Fruit fly (Drosophila melanogaster) whole organism, embryonic: Measurements from ENCODE around the gene Hmbs.

Source experiments
- Antp ChIP-seq: fragments of 200-800 bp; sonication (Bioruptor generic); optimal IDR thresholded peaks from 3 replicates; lab custom pipeline; 2016; ENCODE audit warnings: missing biosample characterization, missing genetic modification characterization
- B-H1 ChIP-seq: fragments of 200-800 bp; sonication (Bioruptor generic); IDR thresholded peaks from 3 replicates; pipeline ENCODE4 v1.3.6; 2022; ENCODE audit warnings: missing biosample characterization, missing genetic modification characterization
- Bgb ChIP-seq: fragments of 200-800 bp; sonication (Bioruptor generic); IDR thresholded peaks from 2 replicates; pipeline ENCODE4 v1.3.6; 2022; ENCODE audit warnings: missing biosample characterization, missing genetic modification characterization; ENCODE audit not compliant: partially characterized antibody
- CG10462 ChIP-seq: fragments of 200-800 bp; sonication (Bioruptor generic); optimal IDR thresholded peaks from 2 replicates; lab custom pipeline; 2016; ENCODE audit warnings: missing biosample characterization, missing genetic modification characterization
- CG10979 ChIP-seq: fragments of 200-800 bp; sonication (Bioruptor generic); optimal IDR thresholded peaks from 2 replicates; lab custom pipeline; 2018; ENCODE audit warnings: missing biosample characterization, mild to moderate bottlenecking, missing genetic modification characterization, moderate library complexity
- CG11085 ChIP-seq: fragments of 200-800 bp; sonication (Bioruptor generic); IDR thresholded peaks from 2 replicates; pipeline ENCODE4 v1.3.6; 2022; ENCODE audit warnings: missing biosample characterization, missing genetic modification characterization
- CG11398 ChIP-seq: fragments of 200-800 bp; sonication (Bioruptor generic); optimal IDR thresholded peaks from 2 replicates; lab custom pipeline; 2016; ENCODE audit warnings: missing biosample characterization, missing genetic modification characterization
- CG12659 ChIP-seq: fragments of 200-800 bp; sonication (Bioruptor generic); optimal IDR thresholded peaks from 3 replicates; lab custom pipeline; 2017; ENCODE audit warnings: mild to moderate bottlenecking, missing biosample characterization, missing genetic modification reagents, missing genetic modification characterization
- CG12744 ChIP-seq: fragments of 200-800 bp; sonication (Bioruptor generic); optimal IDR thresholded peaks from 2 replicates; lab custom pipeline; 2016; ENCODE audit warnings: missing biosample characterization, missing genetic modification characterization
- CG13123 ChIP-seq: fragments of 200-800 bp; sonication (Bioruptor generic); optimal IDR thresholded peaks from 2 replicates; lab custom pipeline; 2016; ENCODE audit warnings: missing biosample characterization, missing genetic modification characterization
- CG14441 ChIP-seq: fragments of 200-800 bp; sonication (Bioruptor generic); IDR thresholded peaks from 2 replicates; pipeline ENCODE4 v1.3.6; 2022; ENCODE audit warnings: missing biosample characterization, missing genetic modification characterization
- CG1529 ChIP-seq: fragments of 200-800 bp; sonication (Bioruptor generic); optimal IDR thresholded peaks from 3 replicates; lab custom pipeline; 2018; ENCODE audit warnings: missing biosample characterization, missing genetic modification characterization
- CG16813 ChIP-seq: fragments of 200-800 bp; sonication (Bioruptor generic); IDR thresholded peaks from 3 replicates; pipeline ENCODE4 v1.3.6; 2022; ENCODE audit warnings: missing biosample characterization, missing genetic modification characterization; ENCODE audit not compliant: partially characterized antibody
- CG17568 ChIP-seq: fragments of 200-800 bp; sonication (Bioruptor generic); optimal IDR thresholded peaks from 2 replicates; lab custom pipeline; 2018; ENCODE audit warnings: missing biosample characterization, mild to moderate bottlenecking, missing genetic modification characterization, moderate library complexity
- CG2116 ChIP-seq: fragments of 200-800 bp; sonication (Bioruptor generic); optimal IDR thresholded peaks from 3 replicates; lab custom pipeline; 2018; ENCODE audit warnings: missing biosample characterization, mild to moderate bottlenecking, missing genetic modification characterization
- CG2889 ChIP-seq: fragments of 200-800 bp; sonication (Bioruptor generic); IDR thresholded peaks from 3 replicates; pipeline ENCODE4 v1.3.6; 2022; ENCODE audit warnings: missing biosample characterization, missing genetic modification characterization
- CG31224 ChIP-seq: fragments of 200-800 bp; sonication (Bioruptor generic); IDR thresholded peaks from 2 replicates; pipeline ENCODE4 v1.3.6; 2022; ENCODE audit warnings: missing biosample characterization, missing genetic modification characterization
- CG31365 ChIP-seq: fragments of 200-800 bp; sonication (Bioruptor generic); optimal IDR thresholded peaks from 2 replicates; lab custom pipeline; 2018; ENCODE audit warnings: missing biosample characterization, mild to moderate bottlenecking, missing genetic modification characterization
- CG4404 ChIP-seq: fragments of 200-800 bp; sonication (Bioruptor generic); IDR thresholded peaks from 2 replicates; pipeline ENCODE4 v1.3.6; 2022; ENCODE audit warnings: missing biosample characterization, missing genetic modification characterization
- CG4424 ChIP-seq: fragments of 200-800 bp; sonication (Bioruptor generic); optimal IDR thresholded peaks from 3 replicates; lab custom pipeline; 2016; ENCODE audit warnings: missing biosample characterization, missing genetic modification characterization
- CG4617 ChIP-seq: fragments of 200-800 bp; sonication (Bioruptor generic); optimal IDR thresholded peaks from 3 replicates; lab custom pipeline; 2016; ENCODE audit warnings: missing biosample characterization, missing genetic modification characterization, borderline replicate concordance
- CG8924 ChIP-seq: fragments of 200-800 bp; optimal IDR thresholded peaks from 3 replicates; lab custom pipeline; 2019; ENCODE audit warnings: missing biosample characterization, mild to moderate bottlenecking, missing genetic modification characterization, moderate library complexity
- Doc3 ChIP-seq: fragments of 200-800 bp; sonication (Bioruptor generic); IDR thresholded peaks from 3 replicates; pipeline ENCODE4 v1.3.6; 2022; ENCODE audit warnings: missing biosample characterization, missing genetic modification characterization; ENCODE audit not compliant: partially characterized antibody
- Fer1 ChIP-seq: fragments of 200-800 bp; sonication (Bioruptor generic); optimal IDR thresholded peaks from 2 replicates; lab custom pipeline; 2017; ENCODE audit warnings: missing biosample characterization, mild to moderate bottlenecking, missing genetic modification characterization
- HLH3B ChIP-seq: fragments of 200-800 bp; sonication (Bioruptor generic); IDR thresholded peaks from 2 replicates; pipeline ENCODE4 v1.3.6; 2022; ENCODE audit warnings: missing biosample characterization, missing genetic modification characterization
- HLHmδ ChIP-seq: fragments of 200-800 bp; sonication (Bioruptor generic); optimal IDR thresholded peaks from 2 replicates; lab custom pipeline; 2018; ENCODE audit warnings: missing biosample characterization, mild to moderate bottlenecking, missing genetic modification characterization, moderate library complexity
- Hmr ChIP-seq: fragments of 200-800 bp; sonication (Bioruptor generic); optimal IDR thresholded peaks from 3 replicates; lab custom pipeline; 2017; ENCODE audit warnings: mild to moderate bottlenecking, missing biosample characterization, missing genetic modification reagents, missing genetic modification characterization
- Hr51 ChIP-seq, 2 experiments: fragments of 200-800 bp; sonication (Bioruptor generic); optimal IDR thresholded peaks; 2 replicates in 1 of 2; 3 replicates in 1 of 2; lab custom pipeline; 2016 to 2018; ENCODE audit warnings: missing biosample characterization in 2 of 2, missing genetic modification characterization in 2 of 2, mild to moderate bottlenecking in 1 of 2, moderate library complexity in 1 of 2
- Kr ChIP-seq: fragments of 200-800 bp; sonication (Bioruptor generic); optimal IDR thresholded peaks from 2 replicates; lab custom pipeline; 2017; ENCODE audit warnings: missing biosample characterization, mild to moderate bottlenecking, missing genetic modification characterization
- NC2β ChIP-seq: fragments of 200-800 bp; sonication (Bioruptor generic); optimal IDR thresholded peaks from 2 replicates; lab custom pipeline; 2016; ENCODE audit warnings: missing biosample characterization, missing genetic modification characterization
- Nf-YC ChIP-seq: fragments of 200-800 bp; optimal IDR thresholded peaks from 3 replicates; lab custom pipeline; 2019; ENCODE audit warnings: missing biosample characterization, mild to moderate bottlenecking, missing genetic modification characterization, moderate library complexity
- Poxn ChIP-seq: fragments of 200-800 bp; sonication (Bioruptor generic); IDR thresholded peaks from 2 replicates; pipeline ENCODE4 v1.3.6; 2022; ENCODE audit warnings: missing biosample characterization, missing genetic modification characterization
- Xbp1 ChIP-seq: fragments of 200-800 bp; sonication (Bioruptor generic); optimal IDR thresholded peaks from 3 replicates; lab custom pipeline; 2016; ENCODE audit warnings: missing biosample characterization, mild to moderate bottlenecking, missing genetic modification characterization
- cad ChIP-seq: fragments of >200 bp; optimal IDR thresholded peaks from 2 replicates; lab custom pipeline; 2017; ENCODE audit warnings: missing biosample characterization, missing genetic modification characterization
- caup ChIP-seq: fragments of 200-800 bp; sonication (Bioruptor generic); optimal IDR thresholded peaks from 3 replicates; lab custom pipeline; 2017; ENCODE audit warnings: missing biosample characterization, mild to moderate bottlenecking, missing genetic modification characterization, moderate library complexity; ENCODE audit not compliant: severe bottlenecking
- ci ChIP-seq: fragments of 200-800 bp; sonication (Bioruptor generic); IDR thresholded peaks from 3 replicates; pipeline ENCODE4 v1.3.6; 2022; ENCODE audit warnings: missing biosample characterization, missing genetic modification characterization
- crol ChIP-seq: fragments of 200-800 bp; sonication (Bioruptor generic); IDR thresholded peaks from 2 replicates; pipeline ENCODE4 v1.3.6; 2022; ENCODE audit warnings: missing biosample characterization, missing genetic modification characterization
- dati ChIP-seq: fragments of 200-800 bp; sonication (Bioruptor generic); IDR thresholded peaks from 2 replicates; pipeline ENCODE4 v1.3.6; 2022; ENCODE audit warnings: missing biosample characterization, missing genetic modification characterization
- dimm ChIP-seq: fragments of 200-800 bp; sonication (Bioruptor generic); IDR thresholded peaks from 2 replicates; pipeline ENCODE4 v1.3.6; 2022; ENCODE audit warnings: missing biosample characterization, missing genetic modification characterization
- dmrt11E ChIP-seq: fragments of 200-800 bp; sonication (Bioruptor generic); optimal IDR thresholded peaks from 3 replicates; lab custom pipeline; 2018; ENCODE audit warnings: missing biosample characterization, mild to moderate bottlenecking, missing genetic modification characterization, moderate library complexity
- ftz-f1 ChIP-seq: fragments of 200-800 bp; sonication (Bioruptor generic); optimal IDR thresholded peaks from 2 replicates; lab custom pipeline; 2016; ENCODE audit warnings: missing biosample characterization, missing genetic modification characterization
- gcm ChIP-seq: fragments of 200-800 bp; sonication (Bioruptor generic); optimal IDR thresholded peaks from 2 replicates; lab custom pipeline; 2019; ENCODE audit warnings: missing biosample characterization, mild to moderate bottlenecking, missing genetic modification characterization, moderate library complexity
- grau ChIP-seq: fragments of 200-800 bp; optimal IDR thresholded peaks from 3 replicates; lab custom pipeline; 2019; ENCODE audit warnings: missing biosample characterization, mild to moderate bottlenecking, missing genetic modification characterization, moderate library complexity
- lola ChIP-seq, 3 experiments: fragments of >200 bp in 2 of 3; fragments of 200-800 bp in 1 of 3; sonication (Bioruptor generic) in 1 of 3; optimal IDR thresholded peaks; 2 replicates each; lab custom pipeline; 2017 to 2019; ENCODE audit warnings: missing biosample characterization in 3 of 3, missing genetic modification characterization in 3 of 3, mild to moderate bottlenecking in 1 of 3, moderate library complexity in 1 of 3
- oc ChIP-seq: fragments of 200-800 bp; sonication (Bioruptor generic); optimal IDR thresholded peaks from 2 replicates; lab custom pipeline; 2018; ENCODE audit warnings: missing biosample characterization, mild to moderate bottlenecking, missing genetic modification characterization, moderate library complexity
- onecut ChIP-seq: fragments of 200-800 bp; sonication (Bioruptor generic); IDR thresholded peaks from 2 replicates; pipeline ENCODE4 v1.3.6; 2022; ENCODE audit warnings: missing biosample characterization, missing genetic modification characterization
- sisA ChIP-seq: fragments of 200-800 bp; sonication (Bioruptor generic); IDR thresholded peaks from 2 replicates; pipeline ENCODE4 v1.3.6; 2022; ENCODE audit warnings: missing biosample characterization, missing genetic modification characterization
- tgo ChIP-seq: fragments of 200-800 bp; sonication (Bioruptor generic); IDR thresholded peaks from 3 replicates; pipeline ENCODE4 v1.3.6; 2022; ENCODE audit warnings: missing biosample characterization, missing genetic modification characterization
- unpg ChIP-seq: fragments of 200-800 bp; sonication (Bioruptor generic); optimal IDR thresholded peaks from 3 replicates; lab custom pipeline; 2018; ENCODE audit warnings: missing biosample characterization, mild to moderate bottlenecking, missing genetic modification characterization, moderate library complexity

The Hmbs gene

dm6 chr3L:1376014-1376745, 41.5 kb downstream of the Hmbs start (continued):
- TF ChIP-seq CG10462 (GFP tag; lab: Kevin White, UChicago) (peak; percentile 23), Hr51 (GFP tag; optimal IDR thresholded peaks at IDR 0.05; lab: Kevin White, UChicago) (peak in 1 of 2 experiments; percentile 70), HLHmδ (no peak), Poxn (no peak), B-H1 (GFP tag; lab: Robert Waterston, UW) (peak; percentile 26; the same call in 2 of the 3 replicates), Nf-YC (tag; lab: Kevin White, UChicago) (no peak), ftz-f1 (GFP tag; lab: Kevin White, UChicago) (no peak), CG12744 (no peak), Doc3 (peak; percentile 74), caup (GFP tag; lab: Kevin White, UChicago) (no peak), crol (no peak), CG2116 (GFP tag; lab: Kevin White, UChicago) (no peak), CG14441 (GFP tag; lab: Robert Waterston, UW) (peak; percentile 65), CG11398 (peak; percentile 20), NC2β (GFP tag; lab: Kevin White, UChicago) (no peak), dimm (GFP tag; lab: Robert Waterston, UW) (no peak), dati (no peak), sisA (GFP tag; lab: Robert Waterston, UW) (peak; percentile 66), CG2889 (GFP tag; lab: Robert Waterston, UW) (no peak), ci (peak; percentile 69; the same call in 1 of the 3 replicates), unpg (GFP tag; lab: Kevin White, UChicago) (peak; percentile 66), CG4617 (GFP tag; lab: Kevin White, UChicago) (no peak), gcm (GFP tag; lab: Kevin White, UChicago) (peak; percentile 33), Fer1 (peak; percentile 18), dmrt11E (peak; percentile 19), oc (tag; lab: Kevin White, UChicago) (peak; percentile 70), CG12659 (peak; percentile 31), CG8924 (peak; percentile 41), Antp (GFP tag; lab: Kevin White, UChicago) (peak; percentile 8), Bgb (GFP tag; lab: Robert Waterston, UW) (0 out of 2 replicates have a peak, but pooled peaks have one; percentile 27), Hmr (GFP tag; lab: Kevin White, UChicago) (no peak), CG31224 (no peak), grau (tag; lab: Kevin White, UChicago) (peak; percentile 59), onecut (GFP tag; lab: Robert Waterston, UW) (0 out of 2 replicates have a peak, but pooled peaks have one; percentile 9), CG31365 (tag; lab: Kevin White, UChicago) (no peak), Xbp1 (peak; percentile 57), cad (GFP tag; lab: Kevin White, UChicago) (no peak), CG16813 (GFP tag; lab: Robert Waterston, UW) (peak; percentile 38; the same call in 1 of the 3 replicates), CG17568 (GFP tag; lab: Kevin White, UChicago) (no peak), tgo (GFP tag; lab: Robert Waterston, UW) (peak; percentile 53), CG13123 (no peak), CG4404 (GFP tag; lab: Robert Waterston, UW) (no peak), CG11085 (GFP tag; lab: Robert Waterston, UW) (no peak), CG10979 (tag; lab: Kevin White, UChicago) (peak; percentile 29), lola (GFP tag; optimal IDR thresholded peaks at IDR 0.05; lab: Kevin White, UChicago) (peak in 1 of 3 experiments; percentile 31), CG1529 (GFP tag; lab: Kevin White, UChicago) (peak; percentile 10), HLH3B (GFP tag; lab: Robert Waterston, UW) (peak; percentile 41; the same call in 1 of the 2 replicates), Kr (no peak), CG4424 (GFP tag; lab: Kevin White, UChicago) (peak; percentile 31)
